Fruit fly (Drosophila melanogaster) whole organism, adult: Measurements from ENCODE around the gene retm.

Source experiments
- Crg-1 ChIP-seq: fragments of 200-800 bp; sonication (Bioruptor generic); optimal IDR thresholded peaks from 2 replicates; lab custom pipeline; 2016; ENCODE audit warnings: missing biosample characterization, missing genetic modification characterization
- kay ChIP-seq: fragments of 200-800 bp; sonication (Bioruptor generic); peaks from one replicate; lab custom pipeline; 2016; ENCODE audit warnings: missing biosample characterization, missing genetic modification characterization, borderline replicate concordance
- pad ChIP-seq: fragments of 200-800 bp; sonication (Bioruptor generic); optimal IDR thresholded peaks from 3 replicates; lab custom pipeline; 2017; ENCODE audit warnings: missing biosample characterization, missing genetic modification characterization, mild to moderate bottlenecking, moderate library complexity, missing genetic modification reagents

DNA sequence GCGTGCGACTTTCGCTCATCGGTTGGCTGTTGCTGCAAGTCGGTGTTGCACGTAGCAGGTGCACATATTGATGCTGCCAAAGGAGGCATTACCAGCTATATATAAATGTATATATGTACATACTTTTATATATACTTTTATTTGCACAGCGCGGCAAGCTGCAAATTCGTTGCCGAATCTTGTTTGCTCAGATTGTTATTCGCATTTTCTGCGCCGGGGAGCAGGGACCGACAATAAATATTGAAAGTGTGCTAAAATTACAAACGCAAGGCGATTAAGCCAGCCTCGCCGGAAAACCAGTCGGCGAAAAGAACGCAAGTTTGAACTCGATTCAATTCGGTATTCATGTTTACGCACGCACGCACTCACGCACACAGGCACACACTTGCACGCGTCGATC, 9.1 kb upstream of the retm start:
- TF ChIP-seq Crg-1 (GFP tag; lab: Kevin White, UChicago) (no peak), kay (GFP tag; lab: Kevin White, UChicago) (no peak), pad (GFP tag; lab: Kevin White, UChicago) (no peak)
